Worm (Caenorhabditis elegans) whole organism, L2 larva: ENCODE results near the gene rig-3.

Experiments used
- C34F6.9 ChIP-seq: fragments of 150-350 bp; optimal IDR thresholded peaks from 2 replicates; lab custom pipeline; 2014; ENCODE audit warnings: missing biosample characterization, missing genetic modification characterization
- F13H6.1 ChIP-seq: sonication (generic microtip); optimal IDR thresholded peaks from 2 replicates; lab custom pipeline; 2016; ENCODE audit warnings: missing genetic modification characterization, missing compliant biosample characterization
- ZK546.5 ChIP-seq: sonication (generic microtip); optimal IDR thresholded peaks from 2 replicates; lab custom pipeline; 2017; ENCODE audit warnings: missing biosample characterization, missing genetic modification characterization
- crh-2 ChIP-seq: sonication (generic microtip); optimal IDR thresholded peaks from 2 replicates; lab custom pipeline; 2017; ENCODE audit warnings: missing biosample characterization, missing genetic modification characterization
- fos-1 ChIP-seq: fragments of 150-350 bp; optimal IDR thresholded peaks from 2 replicates; lab custom pipeline; 2014; ENCODE audit warnings: missing biosample characterization, missing genetic modification characterization
- gmeb-1 ChIP-seq: fragments of 150-350 bp; optimal IDR thresholded peaks from 2 replicates; lab custom pipeline; 2014; ENCODE audit warnings: missing biosample characterization, missing genetic modification characterization
- mab-5 ChIP-seq: fragments of 150-350 bp; optimal IDR thresholded peaks from 2 replicates; lab custom pipeline; 2014; ENCODE audit warnings: missing biosample characterization, missing genetic modification characterization
- nhr-10 ChIP-seq: sonication (generic microtip); optimal IDR thresholded peaks from 2 replicates; lab custom pipeline; 2017; ENCODE audit warnings: missing biosample characterization, missing genetic modification characterization
- nhr-11 ChIP-seq: fragments of 150-350 bp; optimal IDR thresholded peaks from 2 replicates; lab custom pipeline; 2014; ENCODE audit warnings: missing biosample characterization, missing genetic modification characterization
- nhr-129 ChIP-seq: fragments of 150-350 bp; optimal IDR thresholded peaks from 2 replicates; lab custom pipeline; 2014; ENCODE audit warnings: missing biosample characterization, missing genetic modification characterization
- nhr-25 ChIP-seq: fragments of 150-350 bp; sonication (generic microtip); optimal IDR thresholded peaks from 3 replicates; lab custom pipeline; 2014; ENCODE audit warnings: missing biosample characterization, missing genetic modification characterization
- nhr-77 ChIP-seq: fragments of 150-350 bp; optimal IDR thresholded peaks from 2 replicates; lab custom pipeline; 2014; ENCODE audit warnings: missing biosample characterization, missing genetic modification characterization
- sem-4 ChIP-seq: fragments of 150-350 bp; optimal IDR thresholded peaks from 2 replicates; lab custom pipeline; 2014; ENCODE audit warnings: missing biosample characterization, missing genetic modification reagents, missing genetic modification characterization
- skn-1 ChIP-seq: sonication (generic microtip); optimal IDR thresholded peaks from 2 replicates; lab custom pipeline; 2017; ENCODE audit warnings: missing biosample characterization, missing genetic modification characterization
- sma-9 ChIP-seq, 2 experiments: fragments of 150-350 bp in 1 of 2; sonication (generic microtip) in 1 of 2; optimal IDR thresholded peaks; 2 replicates each; lab custom pipeline; 2014 to 2016; ENCODE audit warnings: missing genetic modification characterization in 2 of 2, mild to moderate bottlenecking in 1 of 2, missing biosample characterization in 1 of 2, missing compliant biosample characterization in 1 of 2, missing genetic modification reagents in 1 of 2, moderate library complexity in 1 of 2
- snpc-4 ChIP-seq: fragments of 150-350 bp; optimal IDR thresholded peaks from 2 replicates; lab custom pipeline; 2014; ENCODE audit warnings: missing biosample characterization, missing genetic modification characterization
- unc-62 ChIP-seq: fragments of 150-350 bp; optimal IDR thresholded peaks from 2 replicates; lab custom pipeline; 2014; ENCODE audit warnings: missing biosample characterization, missing genetic modification reagents, missing genetic modification characterization
- zag-1 ChIP-seq: fragments of 150-350 bp; optimal IDR thresholded peaks from 2 replicates; lab custom pipeline; 2014; ENCODE audit warnings: missing biosample characterization, missing genetic modification characterization

Gene rig-3

DNA sequence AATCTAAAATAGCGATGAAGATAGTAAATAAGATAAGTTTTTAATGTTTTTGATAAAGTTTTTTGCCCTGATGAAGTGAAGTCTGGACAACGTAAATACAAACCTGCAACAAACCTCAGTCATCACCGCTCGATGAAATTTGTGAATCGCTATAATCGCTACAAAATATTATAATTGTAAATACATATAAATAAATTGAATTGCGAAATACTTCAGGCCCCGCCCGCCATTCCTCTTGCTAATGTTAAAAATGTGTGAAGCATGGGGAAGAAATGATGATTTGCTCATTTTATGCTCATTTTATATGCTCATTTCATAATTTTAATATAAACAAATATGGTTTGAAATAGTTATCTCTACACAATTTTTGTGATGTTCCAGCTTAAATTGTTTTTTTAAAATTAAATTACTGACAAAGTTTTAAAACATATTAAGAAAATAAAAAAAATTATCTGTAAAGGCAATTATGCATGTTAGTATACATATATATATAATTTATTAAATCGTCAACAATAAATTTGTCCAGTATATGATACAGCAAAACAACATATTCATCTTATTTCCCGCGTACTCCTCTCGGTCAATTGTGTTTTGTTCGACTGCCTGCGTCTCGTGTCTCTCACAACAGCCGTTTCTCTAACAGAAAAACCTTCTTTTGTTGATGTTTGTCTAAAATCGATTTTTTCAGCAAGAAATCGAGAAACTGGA is 50.8 kb downstream of the rig-3 start, which contains the start of gene sid-5:
TSS of gene sid-5 (plus strand) at position 658 of the 708 bp plus-strand sequence.
- peak; percentile 7 for TF ChIP-seq nhr-129 (tag; lab: Kevin White, UChicago)
- TF ChIP-seq nhr-25 (tag; lab: Kevin White, UChicago): peak; percentile 8
- no peak for TF ChIP-seq unc-62 (GFP tag; lab: Kevin White, UChicago)
- no peak for TF ChIP-seq mab-5
- no peak for TF ChIP-seq skn-1 (tag; lab: Kevin White, UChicago)
- TF ChIP-seq sem-4 (tag; lab: Kevin White, UChicago): no peak
- TF ChIP-seq nhr-11: no peak
- no peak for TF ChIP-seq ZK546.5

DNA sequence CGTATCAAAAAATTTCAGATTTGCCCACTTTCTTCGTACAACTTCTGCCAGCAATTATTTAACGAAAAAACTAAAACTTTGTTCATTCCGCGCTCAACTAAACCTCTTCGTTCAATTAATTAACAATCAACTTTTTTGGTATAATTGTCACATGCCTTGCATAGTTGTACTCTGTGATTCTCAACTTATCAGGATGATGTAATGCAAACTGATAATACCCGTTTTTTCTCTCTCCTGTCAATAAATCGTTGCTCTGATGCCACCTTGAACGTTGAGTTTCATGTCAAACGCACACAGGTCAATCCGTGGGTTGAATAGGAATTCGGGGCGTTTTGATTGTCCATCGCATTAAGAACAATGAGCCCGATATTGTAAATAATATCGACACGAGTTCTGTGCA is 52.2 kb downstream of the rig-3 start:
- TF ChIP-seq snpc-4 (tag; lab: Kevin White, UChicago) (no peak), ZK546.5 (no peak), nhr-10 (no peak), fos-1 (tag; lab: Kevin White, UChicago) (peak; percentile 67), F13H6.1 (tag; lab: Kevin White, UChicago) (peak; percentile 47), crh-2 (peak; percentile 65), nhr-77 (no peak), nhr-129 (tag; lab: Kevin White, UChicago) (peak; percentile 84), sma-9 (GFP tag; optimal IDR thresholded peaks at IDR 0.05; lab: Kevin White, UChicago) (peak; percentile 38), sma-9 (tag; optimal IDR thresholded peaks at IDR 0.05; lab: Kevin White, UChicago) (no peak), gmeb-1 (tag; lab: Kevin White, UChicago) (no peak), zag-1 (tag; lab: Kevin White, UChicago) (no peak), nhr-25 (tag; lab: Kevin White, UChicago) (no peak), C34F6.9 (tag; lab: Kevin White, UChicago) (no peak)
